Worm (Caenorhabditis elegans) whole organism, L2 larva: ENCODE data around the gene fbxl-3.

Experiments
- F13H6.1 ChIP-seq: sonication (generic microtip); optimal IDR thresholded peaks from 2 replicates; lab custom pipeline; 2016; ENCODE audit warnings: missing genetic modification characterization, missing compliant biosample characterization
- R02D3.7 ChIP-seq: fragments of 150-350 bp; optimal IDR thresholded peaks from 2 replicates; lab custom pipeline; 2014; ENCODE audit warnings: missing biosample characterization, missing genetic modification characterization
- Y55F3AM.14 ChIP-seq: fragments of 200-800 bp; sonication (Bioruptor generic); optimal IDR thresholded peaks from 2 replicates; lab custom pipeline; 2018; ENCODE audit warnings: mild to moderate bottlenecking, missing genetic modification characterization, missing compliant biosample characterization
- ZK546.5 ChIP-seq: sonication (generic microtip); optimal IDR thresholded peaks from 2 replicates; lab custom pipeline; 2017; ENCODE audit warnings: missing biosample characterization, missing genetic modification characterization
- alr-1 ChIP-seq: fragments of 150-350 bp; optimal IDR thresholded peaks from 2 replicates; lab custom pipeline; 2014; ENCODE audit warnings: missing biosample characterization, missing genetic modification characterization
- ama-1 ChIP-seq: fragments of 150-350 bp; optimal IDR thresholded peaks from 2 replicates; lab custom pipeline; 2018; ENCODE audit warnings: inconsistent platforms
- blmp-1 ChIP-seq: sonication (generic microtip); optimal IDR thresholded peaks from 2 replicates; lab custom pipeline; 2017; ENCODE audit warnings: missing genetic modification characterization, mild to moderate bottlenecking, missing compliant biosample characterization, antibody characterized with exemption, moderate library complexity; ENCODE audit not compliant: insufficient read depth
- ceh-16 ChIP-seq: fragments of 150-350 bp; optimal IDR thresholded peaks from 2 replicates; lab custom pipeline; 2014; ENCODE audit warnings: missing biosample characterization, missing genetic modification characterization
- crh-2 ChIP-seq: sonication (generic microtip); optimal IDR thresholded peaks from 2 replicates; lab custom pipeline; 2017; ENCODE audit warnings: missing biosample characterization, missing genetic modification characterization
- dmd-4 ChIP-seq: sonication (generic microtip); optimal IDR thresholded peaks from 2 replicates; lab custom pipeline; 2017; ENCODE audit warnings: missing biosample characterization, missing genetic modification characterization
- egl-27 ChIP-seq: sonication (generic microtip); optimal IDR thresholded peaks from 3 replicates; lab custom pipeline; 2017; ENCODE audit warnings: missing biosample characterization, missing genetic modification reagents, missing genetic modification characterization
- elt-1 ChIP-seq: fragments of 150-350 bp; optimal IDR thresholded peaks from 2 replicates; lab custom pipeline; 2014; ENCODE audit warnings: missing biosample characterization, missing genetic modification characterization
- elt-3 ChIP-seq: sonication (generic microtip); optimal IDR thresholded peaks from 2 replicates; lab custom pipeline; 2017; ENCODE audit warnings: missing biosample characterization, missing genetic modification characterization
- gmeb-1 ChIP-seq: fragments of 150-350 bp; optimal IDR thresholded peaks from 2 replicates; lab custom pipeline; 2014; ENCODE audit warnings: missing biosample characterization, missing genetic modification characterization
- lin-13 ChIP-seq: fragments of 150-350 bp; optimal IDR thresholded peaks from 2 replicates; lab custom pipeline; 2014; ENCODE audit warnings: missing biosample characterization, missing genetic modification reagents, missing genetic modification characterization
- lin-39 ChIP-seq: fragments of 150-350 bp; optimal IDR thresholded peaks from 2 replicates; lab custom pipeline; 2014; ENCODE audit warnings: missing biosample characterization, missing genetic modification reagents, missing genetic modification characterization
- lsy-2 ChIP-seq, 2 experiments: fragments of 150-350 bp in 1 of 2; sonication (generic microtip) in 1 of 2; optimal IDR thresholded peaks; 2 replicates each; lab custom pipeline; 2014 to 2017; ENCODE audit warnings: missing biosample characterization in 2 of 2, missing genetic modification characterization in 2 of 2
- mab-5 ChIP-seq: fragments of 150-350 bp; optimal IDR thresholded peaks from 2 replicates; lab custom pipeline; 2014; ENCODE audit warnings: missing biosample characterization, missing genetic modification characterization
- mbf-1 ChIP-seq: sonication (generic microtip); optimal IDR thresholded peaks from 2 replicates; lab custom pipeline; 2017; ENCODE audit warnings: missing biosample characterization, missing genetic modification characterization
- mdl-1 ChIP-seq, 2 experiments: fragments of 150-350 bp in 1 of 2; sonication (generic microtip) in 1 of 2; optimal IDR thresholded peaks; 2 replicates each; lab custom pipeline; 2017; ENCODE audit warnings: missing biosample characterization in 2 of 2, missing genetic modification characterization in 2 of 2
- nhr-10 ChIP-seq: sonication (generic microtip); optimal IDR thresholded peaks from 2 replicates; lab custom pipeline; 2017; ENCODE audit warnings: missing biosample characterization, missing genetic modification characterization
- nhr-12 ChIP-seq: fragments of 150-350 bp; optimal IDR thresholded peaks from 2 replicates; lab custom pipeline; 2014; ENCODE audit warnings: missing biosample characterization, missing genetic modification characterization
- nhr-129 ChIP-seq: fragments of 150-350 bp; optimal IDR thresholded peaks from 2 replicates; lab custom pipeline; 2014; ENCODE audit warnings: missing biosample characterization, missing genetic modification characterization
- nhr-21 ChIP-seq: fragments of 150-350 bp; optimal IDR thresholded peaks from 2 replicates; lab custom pipeline; 2014; ENCODE audit warnings: missing biosample characterization, missing genetic modification characterization
- nhr-23 ChIP-seq: fragments of 150-350 bp; optimal IDR thresholded peaks from 2 replicates; lab custom pipeline; 2014; ENCODE audit warnings: missing biosample characterization, missing genetic modification reagents, missing genetic modification characterization
- nhr-237 ChIP-seq: fragments of 150-350 bp; optimal IDR thresholded peaks from 2 replicates; lab custom pipeline; 2014; ENCODE audit warnings: missing biosample characterization, missing genetic modification characterization
- nhr-25 ChIP-seq: fragments of 150-350 bp; sonication (generic microtip); optimal IDR thresholded peaks from 3 replicates; lab custom pipeline; 2014; ENCODE audit warnings: missing biosample characterization, missing genetic modification characterization
- nhr-6 ChIP-seq: fragments of 150-350 bp; optimal IDR thresholded peaks from 2 replicates; lab custom pipeline; 2014; ENCODE audit warnings: missing biosample characterization, missing genetic modification characterization
- peb-1 ChIP-seq: fragments of 150-350 bp; optimal IDR thresholded peaks from 2 replicates; lab custom pipeline; 2014; ENCODE audit warnings: missing biosample characterization, missing genetic modification characterization
- sem-4 ChIP-seq: fragments of 150-350 bp; optimal IDR thresholded peaks from 2 replicates; lab custom pipeline; 2014; ENCODE audit warnings: missing biosample characterization, missing genetic modification reagents, missing genetic modification characterization
- skn-1 ChIP-seq: sonication (generic microtip); optimal IDR thresholded peaks from 2 replicates; lab custom pipeline; 2017; ENCODE audit warnings: missing biosample characterization, missing genetic modification characterization
- sma-3 ChIP-seq: sonication (generic microtip); optimal IDR thresholded peaks from 2 replicates; lab custom pipeline; 2016; ENCODE audit warnings: missing genetic modification reagents, missing genetic modification characterization, missing compliant biosample characterization
- sma-9 ChIP-seq, 2 experiments: fragments of 150-350 bp in 1 of 2; sonication (generic microtip) in 1 of 2; optimal IDR thresholded peaks; 2 replicates each; lab custom pipeline; 2014 to 2016; ENCODE audit warnings: missing genetic modification characterization in 2 of 2, mild to moderate bottlenecking in 1 of 2, missing biosample characterization in 1 of 2, missing compliant biosample characterization in 1 of 2, missing genetic modification reagents in 1 of 2, moderate library complexity in 1 of 2
- snpc-4 ChIP-seq: fragments of 150-350 bp; optimal IDR thresholded peaks from 2 replicates; lab custom pipeline; 2014; ENCODE audit warnings: missing biosample characterization, missing genetic modification characterization
- unc-55 ChIP-seq: fragments of 150-350 bp; sonication (generic microtip); optimal IDR thresholded peaks from 3 replicates; lab custom pipeline; 2014; ENCODE audit warnings: missing biosample characterization, missing genetic modification reagents, missing genetic modification characterization
- zag-1 ChIP-seq: fragments of 150-350 bp; optimal IDR thresholded peaks from 2 replicates; lab custom pipeline; 2014; ENCODE audit warnings: missing biosample characterization, missing genetic modification characterization
- ztf-1 ChIP-seq: fragments of 200-800 bp; sonication (Bioruptor generic); conservative IDR thresholded peaks from 2 replicates; pipeline ENCODE4 v1.3.6; 2022; ENCODE audit warnings: missing genetic modification characterization, missing compliant biosample characterization
- ztf-11 ChIP-seq: sonication (generic microtip); optimal IDR thresholded peaks from 2 replicates; lab custom pipeline; 2017; ENCODE audit warnings: missing biosample characterization, missing genetic modification characterization
- ztf-4 ChIP-seq: fragments of 150-350 bp; optimal IDR thresholded peaks from 2 replicates; lab custom pipeline; 2014; ENCODE audit warnings: missing biosample characterization, missing genetic modification characterization

The fbxl-3 gene

ce11 chrII:5417905-5418304 lies 19.2 kb upstream of the fbxl-3 start:
- no peak for TF ChIP-seq sem-4 (tag; lab: Kevin White, UChicago)
- no peak for TF ChIP-seq gmeb-1 (tag; lab: Kevin White, UChicago)
- no peak for TF ChIP-seq ama-1 (lab: Kevin White, UChicago)
- no peak for TF ChIP-seq ztf-4
- no peak for TF ChIP-seq Y55F3AM.14 (GFP tag; lab: Kevin White, UChicago)
- no peak for TF ChIP-seq snpc-4 (tag; lab: Kevin White, UChicago)
- no peak for TF ChIP-seq lin-39
- no peak for TF ChIP-seq R02D3.7 (tag; lab: Kevin White, UChicago)
- TF ChIP-seq nhr-21 (tag; lab: Kevin White, UChicago) = no peak
- no peak for TF ChIP-seq nhr-23 (tag; lab: Kevin White, UChicago)
- no peak for TF ChIP-seq nhr-25 (tag; lab: Kevin White, UChicago)
- TF ChIP-seq nhr-10 (tag; lab: Kevin White, UChicago) = no peak
- TF ChIP-seq ZK546.5 = no peak
- no peak for TF ChIP-seq nhr-6
- no peak for TF ChIP-seq ceh-16 (tag; lab: Kevin White, UChicago)
- no peak for TF ChIP-seq dmd-4 (tag; lab: Kevin White, UChicago)
- TF ChIP-seq egl-27 (tag; lab: Kevin White, UChicago) = no peak

ce11 chrII:5416204-5416764 lies 17.6 kb upstream of the fbxl-3 start, which contains the start of gene EEED8.2:
Gene EEED8.2, plus strand, starts transcription at chrII:5416714.
- TF ChIP-seq mab-5 (no peak), ztf-4 (no peak), lsy-2 (tag; optimal IDR thresholded peaks at IDR 0.05; lab: Kevin White, UChicago) (no peak), nhr-12 (tag; lab: Kevin White, UChicago) (no peak), nhr-25 (tag; lab: Kevin White, UChicago) (no peak), F13H6.1 (no peak), elt-1 (no peak), nhr-237 (tag; lab: Kevin White, UChicago) (no peak), zag-1 (tag; lab: Kevin White, UChicago) (no peak), sma-3 (GFP tag; lab: Kevin White, UChicago) (no peak), sma-9 (GFP tag; optimal IDR thresholded peaks at IDR 0.05; lab: Kevin White, UChicago) (no peak), sma-9 (tag; optimal IDR thresholded peaks at IDR 0.05; lab: Kevin White, UChicago) (no peak), ztf-1 (no peak), nhr-6 (no peak)

ce11 chrII:5414040-5414439 lies 15.3 kb upstream of the fbxl-3 start, which contains the start of the genes EEED8.14 and EEED8.3:
Gene EEED8.14, minus strand, starts transcription at chrII:5414052.
Gene EEED8.3, plus strand, starts transcription at chrII:5414276.
- TF ChIP-seq nhr-6 (no peak), sma-3 (GFP tag; lab: Kevin White, UChicago) (no peak), zag-1 (tag; lab: Kevin White, UChicago) (no peak), unc-55 (GFP tag; lab: Kevin White, UChicago) (no peak), mdl-1 (tag; optimal IDR thresholded peaks at IDR 0.05; lab: Kevin White, UChicago) (no peak), nhr-129 (tag; lab: Kevin White, UChicago) (no peak), crh-2 (tag; lab: Kevin White, UChicago) (no peak), lsy-2 (tag; optimal IDR thresholded peaks at IDR 0.05; lab: Kevin White, UChicago) (no peak), peb-1 (tag; lab: Kevin White, UChicago) (no peak), gmeb-1 (tag; lab: Kevin White, UChicago) (no peak), lin-13 (GFP tag; lab: Kevin White, UChicago) (no peak)

ce11 chrII:5412467-5412866 lies 13.8 kb upstream of the fbxl-3 start, which contains the start of the genes EEED8.13 and EEED8.18:
Gene EEED8.13, minus strand, starts transcription at chrII:5412567.
Gene EEED8.18, minus strand, starts transcription at chrII:5412610.
- TF ChIP-seq elt-1 (no peak), Y55F3AM.14 (GFP tag; lab: Kevin White, UChicago) (no peak), nhr-129 (tag; lab: Kevin White, UChicago) (no peak), egl-27 (tag; lab: Kevin White, UChicago) (no peak), mdl-1 (tag; optimal IDR thresholded peaks at IDR 0.05; lab: Kevin White, UChicago) (no peak), mbf-1 (no peak), blmp-1 (tag; lab: Kevin White, UChicago) (no peak), skn-1 (no peak), ztf-11 (tag; lab: Kevin White, UChicago) (no peak), ztf-1 (no peak), ama-1 (lab: Kevin White, UChicago) (no peak), lsy-2 (tag; optimal IDR thresholded peaks at IDR 0.05; lab: Kevin White, UChicago) (no peak), lin-13 (GFP tag; lab: Kevin White, UChicago) (no peak), elt-3 (tag; lab: Kevin White, UChicago) (no peak), sem-4 (tag; lab: Kevin White, UChicago) (no peak), lin-39 (no peak), alr-1 (tag; lab: Kevin White, UChicago) (no peak), ztf-4 (no peak)
